Worm (Caenorhabditis elegans) whole organism, young adult: Measurements from ENCODE around the gene T23G7.2.
A peak's percentile ranks its signal among the peaks of the same experiment; 100 is the strongest.

ENCODE experiments used
- C17E4.6 ChIP-seq: fragments of 200-800 bp; sonication (Bioruptor generic); IDR thresholded peaks from 2 replicates; pipeline ENCODE4 v1.3.6; 2022; ENCODE audit warnings: missing genetic modification reagents, missing genetic modification characterization, missing compliant biosample characterization
- F10E7.11 ChIP-seq: sonication (generic microtip); optimal IDR thresholded peaks from 2 replicates; lab custom pipeline; 2017; ENCODE audit warnings: mild to moderate bottlenecking, missing genetic modification characterization, moderate library complexity, missing compliant biosample characterization
- F23B12.7 ChIP-seq: sonication (generic microtip); optimal IDR thresholded peaks from 2 replicates; lab custom pipeline; 2017; ENCODE audit warnings: missing genetic modification characterization, mild to moderate bottlenecking, missing compliant biosample characterization, antibody characterized with exemption, moderate library complexity; ENCODE audit not compliant: insufficient read depth
- F39B2.1 ChIP-seq: fragments of 200-800 bp; sonication (Bioruptor generic); IDR thresholded peaks from 2 replicates; pipeline ENCODE4 v1.3.6; 2022; ENCODE audit warnings: missing genetic modification reagents, missing genetic modification characterization, missing compliant biosample characterization
- F57A8.1 ChIP-seq: fragments of 200-800 bp; sonication (Bioruptor generic); optimal IDR thresholded peaks from 2 replicates; lab custom pipeline; 2018; ENCODE audit warnings: mild to moderate bottlenecking, missing genetic modification characterization, moderate library complexity, missing compliant biosample characterization
- K11D2.4 ChIP-seq: fragments of 200-800 bp; sonication (Bioruptor generic); IDR thresholded peaks from 2 replicates; pipeline ENCODE4 v1.3.6; 2022; ENCODE audit warnings: missing genetic modification reagents, missing genetic modification characterization, missing compliant biosample characterization
- K12H6.12 ChIP-seq: fragments of 200-800 bp; sonication (Bioruptor generic); optimal IDR thresholded peaks from 2 replicates; lab custom pipeline; 2018; ENCODE audit warnings: mild to moderate bottlenecking, missing genetic modification characterization, missing compliant biosample characterization
- Y53F4B.3 ChIP-seq: fragments of 200-800 bp; sonication (Bioruptor generic); IDR thresholded peaks from 2 replicates; pipeline ENCODE4 v1.3.6; 2022; ENCODE audit warnings: missing genetic modification reagents, missing genetic modification characterization, missing compliant biosample characterization
- Y53G8AR.9 ChIP-seq: fragments of 200-800 bp; sonication (Bioruptor generic); conservative IDR thresholded peaks from 2 replicates; pipeline ENCODE4 v1.3.6; 2022; ENCODE audit warnings: missing genetic modification reagents, missing genetic modification characterization, missing compliant biosample characterization
- Y67H2A.10 ChIP-seq: fragments of 200-800 bp; sonication (Bioruptor generic); conservative IDR thresholded peaks from 2 replicates; pipeline ENCODE4 v1.3.6; 2022; ENCODE audit warnings: missing genetic modification reagents, missing genetic modification characterization, missing compliant biosample characterization
- ZK185.1 ChIP-seq: sonication (generic microtip); optimal IDR thresholded peaks from 2 replicates; lab custom pipeline; 2016; ENCODE audit warnings: mild to moderate bottlenecking, missing genetic modification characterization, missing compliant biosample characterization; ENCODE audit not compliant: poor library complexity, severe bottlenecking
- aptf-2 ChIP-seq: fragments of 200-800 bp; sonication (Bioruptor generic); conservative IDR thresholded peaks from 2 replicates; pipeline ENCODE4 v1.3.6; 2022; ENCODE audit warnings: missing genetic modification reagents, missing genetic modification characterization, missing compliant biosample characterization
- aptf-3 ChIP-seq: fragments of 200-800 bp; sonication (Bioruptor generic); IDR thresholded peaks from 2 replicates; pipeline ENCODE4 v1.3.6; 2022; ENCODE audit warnings: missing genetic modification characterization, missing compliant biosample characterization
- atf-7 ChIP-seq: sonication (generic microtip); optimal IDR thresholded peaks from 2 replicates; lab custom pipeline; 2017; ENCODE audit warnings: mild to moderate bottlenecking, missing genetic modification characterization, missing compliant biosample characterization
- athp-1 ChIP-seq: sonication (generic microtip); optimal IDR thresholded peaks from 2 replicates; lab custom pipeline; 2017; ENCODE audit warnings: mild to moderate bottlenecking, missing genetic modification characterization, missing compliant biosample characterization
- attf-3 ChIP-seq: fragments of 200-800 bp; sonication (Bioruptor generic); conservative IDR thresholded peaks from 2 replicates; pipeline ENCODE4 v1.3.6; 2022; ENCODE audit warnings: missing genetic modification reagents, missing genetic modification characterization, missing compliant biosample characterization
- bed-1 ChIP-seq: fragments of 200-800 bp; sonication (Bioruptor generic); IDR thresholded peaks from 2 replicates; pipeline ENCODE4 v1.3.6; 2022; ENCODE audit warnings: missing genetic modification reagents, missing genetic modification characterization, missing compliant biosample characterization
- ceh-27 ChIP-seq: fragments of 200-800 bp; sonication (Bioruptor generic); optimal IDR thresholded peaks from 2 replicates; lab custom pipeline; 2018; ENCODE audit warnings: mild to moderate bottlenecking, missing genetic modification characterization, moderate library complexity, missing compliant biosample characterization
- ceh-40 ChIP-seq: fragments of 200-800 bp; sonication (Bioruptor generic); IDR thresholded peaks from 2 replicates; pipeline ENCODE4 v1.3.6; 2022; ENCODE audit warnings: missing genetic modification characterization, missing compliant biosample characterization
- ceh-58 ChIP-seq: fragments of 200-800 bp; sonication (Bioruptor generic); IDR thresholded peaks from 2 replicates; pipeline ENCODE4 v1.3.6; 2022; ENCODE audit warnings: missing genetic modification characterization, missing compliant biosample characterization
- ceh-91 ChIP-seq: fragments of 200-800 bp; sonication (Bioruptor generic); IDR thresholded peaks from 2 replicates; pipeline ENCODE4 v1.3.6; 2022; ENCODE audit warnings: missing genetic modification reagents, missing genetic modification characterization, missing compliant biosample characterization
- dpl-1 ChIP-seq: fragments of 150-350 bp; optimal IDR thresholded peaks from 2 replicates; lab custom pipeline; 2014; ENCODE audit warnings: missing biosample characterization, missing genetic modification reagents, missing genetic modification characterization
- egrh-3 ChIP-seq: fragments of 200-800 bp; sonication (Bioruptor generic); IDR thresholded peaks from 2 replicates; pipeline ENCODE4 v1.3.6; 2022; ENCODE audit warnings: missing genetic modification reagents, missing genetic modification characterization, missing compliant biosample characterization
- ets-4 ChIP-seq: fragments of 200-800 bp; sonication (Bioruptor generic); optimal IDR thresholded peaks from 2 replicates; lab custom pipeline; 2018; ENCODE audit warnings: mild to moderate bottlenecking, missing genetic modification characterization, missing compliant biosample characterization
- let-607 ChIP-seq, 2 experiments: fragments of 200-800 bp in 1 of 2; sonication (Bioruptor generic) in 1 of 2; sonication (generic microtip) in 1 of 2; optimal IDR thresholded peaks; 2 replicates each; lab custom pipeline; 2016 to 2018; ENCODE audit warnings: mild to moderate bottlenecking in 2 of 2, missing compliant biosample characterization in 2 of 2, missing genetic modification characterization in 2 of 2, moderate library complexity in 2 of 2, missing genotype in 1 of 2
- lin-26 ChIP-seq: fragments of 200-800 bp; sonication (Bioruptor generic); IDR thresholded peaks from 2 replicates; pipeline ENCODE4 v1.3.6; 2022; ENCODE audit warnings: missing genetic modification reagents, missing genetic modification characterization, missing compliant biosample characterization
- madf-6 ChIP-seq: fragments of 200-800 bp; sonication (Bioruptor generic); IDR thresholded peaks from 2 replicates; pipeline ENCODE4 v1.3.6; 2022; ENCODE audit warnings: missing genetic modification reagents, missing genetic modification characterization, missing compliant biosample characterization
- mel-28 ChIP-seq: sonication (generic microtip); optimal IDR thresholded peaks from 2 replicates; lab custom pipeline; 2016; ENCODE audit warnings: borderline replicate concordance, mild to moderate bottlenecking, missing genetic modification characterization, missing compliant biosample characterization
- nfyb-1 ChIP-seq: fragments of 200-800 bp; sonication (Bioruptor generic); IDR thresholded peaks from 2 replicates; pipeline ENCODE4 v1.3.6; 2022; ENCODE audit warnings: missing genetic modification reagents, missing genetic modification characterization, missing compliant biosample characterization
- nhr-179 ChIP-seq: sonication (generic microtip); optimal IDR thresholded peaks from 2 replicates; lab custom pipeline; 2016; ENCODE audit warnings: mild to moderate bottlenecking, missing genetic modification characterization, missing compliant biosample characterization
- nhr-80 ChIP-seq: sonication (generic microtip); optimal IDR thresholded peaks from 2 replicates; lab custom pipeline; 2016; ENCODE audit warnings: missing genetic modification characterization, missing compliant biosample characterization
- rcor-1 ChIP-seq: fragments of 200-800 bp; sonication (Bioruptor generic); IDR thresholded peaks from 2 replicates; pipeline ENCODE4 v1.3.6; 2022; ENCODE audit warnings: missing genetic modification reagents, missing genetic modification characterization, missing compliant biosample characterization
- rec-8 ChIP-seq, 2 experiments: sonication (generic microtip); optimal IDR thresholded peaks; 2 replicates each; lab custom pipeline; 2016; ENCODE audit warnings: mild to moderate bottlenecking in 2 of 2, missing genetic modification characterization in 2 of 2, missing genetic modification reagents in 2 of 2, missing genotype in 2 of 2, missing biosample characterization in 1 of 2, missing compliant biosample characterization in 1 of 2, moderate library complexity in 1 of 2
- repo-1 ChIP-seq: sonication (generic microtip); optimal IDR thresholded peaks from 2 replicates; lab custom pipeline; 2017; ENCODE audit warnings: mild to moderate bottlenecking, missing genetic modification characterization, missing compliant biosample characterization
- snpc-1.1 ChIP-seq: sonication (generic microtip); optimal IDR thresholded peaks from 2 replicates; lab custom pipeline; 2017; ENCODE audit warnings: missing genetic modification characterization, mild to moderate bottlenecking, missing compliant biosample characterization, antibody characterized with exemption, moderate library complexity, missing genotype, missing genetic modification reagents; ENCODE audit not compliant: insufficient read depth
- snpc-1.3 ChIP-seq: sonication (generic microtip); optimal IDR thresholded peaks from 2 replicates; lab custom pipeline; 2017; ENCODE audit warnings: missing genetic modification characterization, mild to moderate bottlenecking, missing compliant biosample characterization, antibody characterized with exemption, moderate library complexity, missing genotype, missing genetic modification reagents; ENCODE audit not compliant: insufficient read depth
- tbp1 ChIP-seq: fragments of 200-800 bp; sonication (Bioruptor generic); optimal IDR thresholded peaks from 2 replicates; lab custom pipeline; 2018; ENCODE audit warnings: mild to moderate bottlenecking, missing genetic modification characterization, missing compliant biosample characterization
- tbx-9 ChIP-seq: sonication (generic microtip); optimal IDR thresholded peaks from 2 replicates; lab custom pipeline; 2016; ENCODE audit warnings: borderline replicate concordance, missing genetic modification characterization, inconsistent platforms, missing compliant biosample characterization
- unc-62 ChIP-seq: fragments of 150-350 bp; optimal IDR thresholded peaks from 2 replicates; lab custom pipeline; 2014; ENCODE audit warnings: missing biosample characterization, missing genetic modification reagents, missing genetic modification characterization
- xnd-1 ChIP-seq: sonication (generic microtip); optimal IDR thresholded peaks from 2 replicates; lab custom pipeline; 2016; ENCODE audit warnings: missing genotype, missing genetic modification reagents, missing genetic modification characterization, missing compliant biosample characterization
- zim-3 ChIP-seq: sonication (generic microtip); optimal IDR thresholded peaks from 2 replicates; lab custom pipeline; 2017; ENCODE audit warnings: mild to moderate bottlenecking, missing genetic modification characterization, moderate library complexity, missing compliant biosample characterization
- ztf-25 ChIP-seq: fragments of 200-800 bp; sonication (Bioruptor generic); IDR thresholded peaks from 2 replicates; pipeline ENCODE4 v1.3.6; 2022; ENCODE audit warnings: missing genetic modification reagents, missing genetic modification characterization, missing compliant biosample characterization
- ztf-26 ChIP-seq: sonication (generic microtip); optimal IDR thresholded peaks from 2 replicates; lab custom pipeline; 2017; ENCODE audit warnings: missing genetic modification characterization, missing compliant biosample characterization

The T23G7.2 gene

DNA sequence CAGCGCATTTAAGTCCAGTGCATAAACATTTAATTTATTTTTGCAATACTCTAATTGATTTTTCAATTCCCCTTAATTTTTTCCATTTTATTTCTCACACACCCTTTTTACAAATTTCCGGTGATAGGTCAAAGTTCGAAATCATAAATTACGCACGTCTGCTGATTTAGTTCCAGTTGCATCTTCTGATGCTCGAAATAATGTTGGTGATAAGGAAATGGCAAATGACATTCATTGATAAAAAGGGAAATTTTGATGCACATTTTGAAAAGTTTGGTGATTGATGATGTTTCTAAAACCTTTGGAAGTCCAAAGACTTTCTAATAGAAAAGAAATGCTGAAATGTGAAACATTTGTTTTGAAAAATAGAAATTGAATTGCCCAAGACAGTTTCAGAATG is 15.6 kb downstream of the T23G7.2 start:
- TF ChIP-seq aptf-3 (no peak), nhr-80 (tag; lab: Kevin White, UChicago) (peak; percentile 75)

DNA sequence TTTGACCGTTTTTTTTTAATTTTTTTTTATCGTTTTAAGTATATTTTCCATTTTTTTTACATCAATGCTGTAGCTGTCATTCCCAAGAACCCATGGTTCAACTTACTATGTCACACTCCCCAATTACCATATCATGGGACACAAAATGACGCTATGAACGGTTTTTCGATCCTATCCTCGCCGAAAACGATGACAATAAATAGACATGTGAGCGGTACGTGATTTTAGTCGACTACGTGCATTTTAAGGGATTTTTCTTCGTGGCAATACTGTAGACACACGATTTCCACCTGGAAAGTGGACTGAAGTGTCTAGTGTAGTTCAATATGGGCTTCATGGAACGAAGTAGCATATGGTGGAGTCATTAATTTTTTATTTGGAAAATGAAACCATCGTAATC is 16.5 kb downstream of the T23G7.2 start:
- peak in 1 of 2 experiments; percentile 8 for TF ChIP-seq let-607 (tag; optimal IDR thresholded peaks at IDR 0.05; lab: Kevin White, UChicago)
- TF ChIP-seq nhr-80 (tag; lab: Kevin White, UChicago): peak; percentile 54
- TF ChIP-seq xnd-1 (tag; lab: Kevin White, UChicago): no peak
- TF ChIP-seq, all 124 proteins: peak for 2

DNA sequence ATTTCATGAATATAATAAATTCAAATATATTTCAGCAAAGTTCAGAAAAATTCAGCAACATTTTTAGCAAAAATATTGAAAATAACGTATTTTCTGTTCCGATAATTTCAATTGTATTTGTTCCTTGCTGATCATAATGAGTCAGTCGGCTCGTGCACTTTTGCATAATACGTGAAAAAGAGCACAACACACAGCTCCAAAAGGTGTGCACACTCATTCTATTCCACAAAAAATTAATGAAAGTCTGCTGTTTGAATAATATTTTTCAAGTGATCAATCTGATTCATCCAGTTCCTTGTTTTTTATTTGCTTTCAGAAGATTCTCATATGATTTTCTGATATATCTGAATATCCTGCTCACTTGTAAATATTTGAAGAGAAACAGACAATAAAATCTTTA is 18.4 kb downstream of the T23G7.2 start:
- no peak for TF ChIP-seq ztf-26 (tag; lab: Kevin White, UChicago)
- no peak for TF ChIP-seq snpc-1.3
- TF ChIP-seq Y67H2A.10: no peak
- TF ChIP-seq rec-8 (tag; optimal IDR thresholded peaks at IDR 0.05; lab: Kevin White, UChicago): no peak
- no peak for TF ChIP-seq ZK185.1 (tag; lab: Kevin White, UChicago)
- no peak for TF ChIP-seq snpc-1.1 (tag; lab: Kevin White, UChicago)
- no peak for TF ChIP-seq repo-1 (tag; lab: Kevin White, UChicago)
- TF ChIP-seq tbx-9: no peak
- no peak for TF ChIP-seq ceh-27
- no peak for TF ChIP-seq ets-4 (GFP tag; lab: Kevin White, UChicago)
- no peak for TF ChIP-seq bed-1 (GFP tag; lab: Robert Waterston, UW)
- TF ChIP-seq K11D2.4 (GFP tag; lab: Robert Waterston, UW): no peak
- TF ChIP-seq nhr-80 (tag; lab: Kevin White, UChicago): no peak
- no peak for TF ChIP-seq Y53G8AR.9 (GFP tag; lab: Robert Waterston, UW)
- no peak for TF ChIP-seq ceh-58 (GFP tag; lab: Robert Waterston, UW)
- no peak for TF ChIP-seq C17E4.6 (GFP tag; lab: Robert Waterston, UW)
- no peak for TF ChIP-seq zim-3
- TF ChIP-seq F10E7.11: no peak
- TF ChIP-seq nfyb-1 (GFP tag; lab: Robert Waterston, UW): no peak

DNA sequence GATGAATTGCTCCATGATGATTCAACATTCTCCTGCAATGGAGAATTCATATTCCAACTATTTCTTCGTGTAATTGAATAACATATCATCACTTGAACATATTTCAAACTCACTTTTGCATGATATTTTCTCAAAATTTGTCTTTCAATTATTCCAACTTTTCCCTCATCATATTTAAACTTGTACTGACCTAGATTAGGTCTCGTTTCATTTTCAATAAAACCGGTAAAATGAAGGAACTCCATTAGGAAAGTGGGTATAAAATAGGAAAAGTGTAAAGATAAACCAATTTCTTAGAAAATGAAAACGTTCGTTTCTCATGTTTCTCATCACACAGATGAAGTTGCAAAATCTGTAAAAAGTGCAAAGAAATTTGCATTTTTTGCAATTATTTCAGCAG is 20.5 kb downstream of the T23G7.2 start, which contains the start of gene col-78:
col-78 (plus strand) TSS at position 301 of the 400 bp plus-strand sequence.
- TF ChIP-seq unc-62 (GFP tag; lab: Kevin White, UChicago) (no peak), lin-26 (no peak), madf-6 (GFP tag; lab: Robert Waterston, UW) (no peak), atf-7 (no peak), rcor-1 (GFP tag; lab: Robert Waterston, UW) (no peak), athp-1 (no peak), nhr-179 (tag; lab: Kevin White, UChicago) (no peak), ztf-25 (GFP tag; lab: Robert Waterston, UW) (no peak)

DNA sequence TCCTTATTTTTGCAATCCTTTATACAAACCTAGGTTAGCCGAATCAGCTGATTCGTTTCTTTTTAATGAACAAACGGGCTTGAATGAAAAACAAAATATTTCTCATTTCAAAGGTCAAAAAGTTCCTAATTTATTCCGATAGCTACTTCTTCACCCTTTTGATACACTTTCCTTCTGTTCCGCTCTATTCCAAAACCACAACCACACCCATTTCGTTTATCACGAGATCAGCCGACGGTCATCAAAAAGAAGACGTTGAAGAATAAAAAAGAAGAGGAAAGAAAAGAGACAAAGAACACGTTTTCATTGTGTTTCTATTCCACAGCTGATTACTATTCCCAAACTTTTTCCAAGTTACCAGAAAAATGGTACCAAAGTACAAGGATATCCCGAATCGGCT is 24.7 kb downstream of the T23G7.2 start:
- no peak for TF ChIP-seq ceh-40 (GFP tag; lab: Robert Waterston, UW)
- no peak for TF ChIP-seq egrh-3 (GFP tag; lab: Robert Waterston, UW)
- no peak for TF ChIP-seq Y67H2A.10
- TF ChIP-seq F57A8.1 (GFP tag; lab: Kevin White, UChicago): no peak
- no peak for TF ChIP-seq K12H6.12 (tag; lab: Kevin White, UChicago)
- TF ChIP-seq F23B12.7 (tag; lab: Kevin White, UChicago): no peak
- TF ChIP-seq mel-28 (tag; lab: Kevin White, UChicago): no peak
- no peak for TF ChIP-seq ceh-91
- TF ChIP-seq attf-3 (GFP tag; lab: Robert Waterston, UW): no peak
- TF ChIP-seq aptf-2 (GFP tag; lab: Robert Waterston, UW): no peak
- TF ChIP-seq tbp1 (GFP tag; lab: Kevin White, UChicago): no peak
- TF ChIP-seq F39B2.1 (GFP tag; lab: Robert Waterston, UW): no peak
- no peak for TF ChIP-seq madf-6 (GFP tag; lab: Robert Waterston, UW)
- TF ChIP-seq Y53F4B.3 (GFP tag; lab: Robert Waterston, UW): no peak
- no peak for TF ChIP-seq dpl-1 (GFP tag; lab: Kevin White, UChicago)
